Worm (Caenorhabditis elegans) whole organism, young adult: ENCODE measurements around the gene F57G12.2.

Experiments used
- B0261.1 ChIP-seq: sonication (generic microtip); optimal IDR thresholded peaks from 2 replicates; lab custom pipeline; 2016; ENCODE audit warnings: mild to moderate bottlenecking, missing genetic modification characterization, moderate library complexity, missing compliant biosample characterization
- D2030.7 ChIP-seq: fragments of 200-800 bp; sonication (Bioruptor generic); IDR thresholded peaks from 2 replicates; pipeline ENCODE4 v1.3.6; 2022; ENCODE audit warnings: missing genetic modification reagents, missing genetic modification characterization, missing compliant biosample characterization
- F22D6.2 ChIP-seq: sonication (generic microtip); optimal IDR thresholded peaks from 2 replicates; lab custom pipeline; 2016; ENCODE audit warnings: mild to moderate bottlenecking, missing genetic modification characterization, missing compliant biosample characterization
- F23B12.7 ChIP-seq: sonication (generic microtip); optimal IDR thresholded peaks from 2 replicates; lab custom pipeline; 2017; ENCODE audit warnings: missing genetic modification characterization, mild to moderate bottlenecking, missing compliant biosample characterization, antibody characterized with exemption, moderate library complexity; ENCODE audit not compliant: insufficient read depth
- F39B2.1 ChIP-seq: fragments of 200-800 bp; sonication (Bioruptor generic); IDR thresholded peaks from 2 replicates; pipeline ENCODE4 v1.3.6; 2022; ENCODE audit warnings: missing genetic modification reagents, missing genetic modification characterization, missing compliant biosample characterization
- F52B5.7 ChIP-seq: sonication (generic microtip); optimal IDR thresholded peaks from 2 replicates; lab custom pipeline; 2016; ENCODE audit warnings: mild to moderate bottlenecking, missing genetic modification characterization, missing compliant biosample characterization
- F57A8.1 ChIP-seq: fragments of 200-800 bp; sonication (Bioruptor generic); optimal IDR thresholded peaks from 2 replicates; lab custom pipeline; 2018; ENCODE audit warnings: mild to moderate bottlenecking, missing genetic modification characterization, moderate library complexity, missing compliant biosample characterization
- K11D2.4 ChIP-seq: fragments of 200-800 bp; sonication (Bioruptor generic); IDR thresholded peaks from 2 replicates; pipeline ENCODE4 v1.3.6; 2022; ENCODE audit warnings: missing genetic modification reagents, missing genetic modification characterization, missing compliant biosample characterization
- T26A5.8 ChIP-seq: sonication (generic microtip); optimal IDR thresholded peaks from 2 replicates; lab custom pipeline; 2016; ENCODE audit warnings: missing genetic modification characterization, missing compliant biosample characterization
- Y53G8AR.9 ChIP-seq: fragments of 200-800 bp; sonication (Bioruptor generic); conservative IDR thresholded peaks from 2 replicates; pipeline ENCODE4 v1.3.6; 2022; ENCODE audit warnings: missing genetic modification reagents, missing genetic modification characterization, missing compliant biosample characterization
- Y56A3A.18 ChIP-seq: fragments of 200-800 bp; sonication (Bioruptor generic); IDR thresholded peaks from 2 replicates; pipeline ENCODE4 v1.3.6; 2022; ENCODE audit warnings: missing genetic modification reagents, missing genetic modification characterization, missing compliant biosample characterization
- akir-1 ChIP-seq: fragments of 200-800 bp; sonication (Bioruptor generic); optimal IDR thresholded peaks from 2 replicates; lab custom pipeline; 2018; ENCODE audit warnings: mild to moderate bottlenecking, missing genetic modification characterization, moderate library complexity, missing compliant biosample characterization
- ama-1 ChIP-seq, 3 experiments: fragments of 150-350 bp in 1 of 3; sonication (generic microtip) in 2 of 3; optimal IDR thresholded peaks; 2 replicates each; lab custom pipeline; 2014 to 2018; ENCODE audit warnings: missing biosample characterization in 2 of 3, missing genetic modification characterization in 2 of 3, missing genetic modification reagents in 2 of 3
- aptf-3 ChIP-seq: fragments of 200-800 bp; sonication (Bioruptor generic); IDR thresholded peaks from 2 replicates; pipeline ENCODE4 v1.3.6; 2022; ENCODE audit warnings: missing genetic modification characterization, missing compliant biosample characterization
- atf-7 ChIP-seq: sonication (generic microtip); optimal IDR thresholded peaks from 2 replicates; lab custom pipeline; 2017; ENCODE audit warnings: mild to moderate bottlenecking, missing genetic modification characterization, missing compliant biosample characterization
- athp-1 ChIP-seq: sonication (generic microtip); optimal IDR thresholded peaks from 2 replicates; lab custom pipeline; 2017; ENCODE audit warnings: mild to moderate bottlenecking, missing genetic modification characterization, missing compliant biosample characterization
- attf-3 ChIP-seq: fragments of 200-800 bp; sonication (Bioruptor generic); conservative IDR thresholded peaks from 2 replicates; pipeline ENCODE4 v1.3.6; 2022; ENCODE audit warnings: missing genetic modification reagents, missing genetic modification characterization, missing compliant biosample characterization
- bed-2 ChIP-seq: fragments of 200-800 bp; sonication (Bioruptor generic); IDR thresholded peaks from 2 replicates; pipeline ENCODE4 v1.3.6; 2022; ENCODE audit warnings: missing genetic modification reagents, missing genetic modification characterization, missing compliant biosample characterization
- ceh-100 ChIP-seq: fragments of 200-800 bp; sonication (Bioruptor generic); IDR thresholded peaks from 2 replicates; pipeline ENCODE4 v1.3.6; 2022; ENCODE audit warnings: missing genetic modification reagents, missing genetic modification characterization, missing compliant biosample characterization
- ceh-58 ChIP-seq: fragments of 200-800 bp; sonication (Bioruptor generic); IDR thresholded peaks from 2 replicates; pipeline ENCODE4 v1.3.6; 2022; ENCODE audit warnings: missing genetic modification characterization, missing compliant biosample characterization
- ceh-79 ChIP-seq: sonication (generic microtip); optimal IDR thresholded peaks from 2 replicates; lab custom pipeline; 2017; ENCODE audit warnings: mild to moderate bottlenecking, missing genetic modification characterization, missing compliant biosample characterization
- chd-7 ChIP-seq: sonication (generic microtip); optimal IDR thresholded peaks from 2 replicates; lab custom pipeline; 2016; ENCODE audit warnings: mild to moderate bottlenecking, missing genetic modification characterization, moderate library complexity, missing compliant biosample characterization
- efl-1 ChIP-seq: fragments of 150-350 bp; optimal IDR thresholded peaks from 2 replicates; lab custom pipeline; 2014; ENCODE audit warnings: missing biosample characterization, missing genetic modification reagents, missing genetic modification characterization
- egl-44 ChIP-seq: fragments of 200-800 bp; sonication (Bioruptor generic); IDR thresholded peaks from 2 replicates; pipeline ENCODE4 v1.3.6; 2022; ENCODE audit warnings: missing genetic modification reagents, missing genetic modification characterization, missing compliant biosample characterization
- ets-4 ChIP-seq: fragments of 200-800 bp; sonication (Bioruptor generic); optimal IDR thresholded peaks from 2 replicates; lab custom pipeline; 2018; ENCODE audit warnings: mild to moderate bottlenecking, missing genetic modification characterization, missing compliant biosample characterization
- hlh-26 ChIP-seq: fragments of 200-800 bp; sonication (Bioruptor generic); conservative IDR thresholded peaks from 2 replicates; pipeline ENCODE4 v1.3.6; 2022; ENCODE audit warnings: missing genetic modification reagents, missing genetic modification characterization, missing compliant biosample characterization
- hmg-1.2 ChIP-seq: fragments of 200-800 bp; sonication (Bioruptor generic); IDR thresholded peaks from 2 replicates; pipeline ENCODE4 v1.3.6; 2022; ENCODE audit warnings: missing genetic modification reagents, missing genetic modification characterization, missing compliant biosample characterization
- let-526 ChIP-seq: fragments of 200-800 bp; sonication (Bioruptor generic); IDR thresholded peaks from 2 replicates; pipeline ENCODE4 v1.3.6; 2022; ENCODE audit warnings: missing genetic modification reagents, missing genetic modification characterization, missing compliant biosample characterization
- lin-54 ChIP-seq: fragments of 200-800 bp; sonication (Bioruptor generic); optimal IDR thresholded peaks from 2 replicates; lab custom pipeline; 2018; ENCODE audit warnings: mild to moderate bottlenecking, missing genetic modification characterization, missing compliant biosample characterization
- mel-28 ChIP-seq: sonication (generic microtip); optimal IDR thresholded peaks from 2 replicates; lab custom pipeline; 2016; ENCODE audit warnings: borderline replicate concordance, mild to moderate bottlenecking, missing genetic modification characterization, missing compliant biosample characterization
- nfya-1 ChIP-seq: sonication (generic microtip); optimal IDR thresholded peaks from 2 replicates; lab custom pipeline; 2017; ENCODE audit warnings: antibody characterized with exemption, missing compliant biosample characterization, missing genetic modification characterization, borderline replicate concordance; ENCODE audit not compliant: insufficient read depth
- nfya-2 ChIP-seq: fragments of 200-800 bp; sonication (Bioruptor generic); IDR thresholded peaks from 2 replicates; pipeline ENCODE4 v1.3.6; 2022; ENCODE audit warnings: missing genetic modification reagents, missing genetic modification characterization, missing compliant biosample characterization
- nfyb-1 ChIP-seq: fragments of 200-800 bp; sonication (Bioruptor generic); IDR thresholded peaks from 2 replicates; pipeline ENCODE4 v1.3.6; 2022; ENCODE audit warnings: missing genetic modification reagents, missing genetic modification characterization, missing compliant biosample characterization
- nhr-80 ChIP-seq: sonication (generic microtip); optimal IDR thresholded peaks from 2 replicates; lab custom pipeline; 2016; ENCODE audit warnings: missing genetic modification characterization, missing compliant biosample characterization
- pbrm-1 ChIP-seq: fragments of 200-800 bp; sonication (Bioruptor generic); IDR thresholded peaks from 2 replicates; pipeline ENCODE4 v1.3.6; 2022; ENCODE audit warnings: missing genetic modification reagents, missing genetic modification characterization, missing compliant biosample characterization
- snpc-4 ChIP-seq, 5 experiments: fragments of 150-350 bp in 1 of 5; sonication (generic microtip) in 4 of 5; optimal IDR thresholded peaks; 2 replicates each; lab custom pipeline; 2014 to 2018; ENCODE audit warnings: missing genetic modification characterization in 5 of 5, missing biosample characterization in 3 of 5, antibody characterized with exemption in 2 of 5, mild to moderate bottlenecking in 2 of 5, missing compliant biosample characterization in 2 of 5, missing genotype in 2 of 5, moderate library complexity in 2 of 5, missing genetic modification reagents in 1 of 5
- tbp1 ChIP-seq: fragments of 200-800 bp; sonication (Bioruptor generic); optimal IDR thresholded peaks from 2 replicates; lab custom pipeline; 2018; ENCODE audit warnings: mild to moderate bottlenecking, missing genetic modification characterization, missing compliant biosample characterization
- tlf-1 ChIP-seq: fragments of 200-800 bp; sonication (Bioruptor generic); optimal IDR thresholded peaks from 2 replicates; lab custom pipeline; 2018; ENCODE audit warnings: mild to moderate bottlenecking, missing genetic modification characterization, missing compliant biosample characterization
- unc-62 ChIP-seq: fragments of 150-350 bp; optimal IDR thresholded peaks from 2 replicates; lab custom pipeline; 2014; ENCODE audit warnings: missing biosample characterization, missing genetic modification reagents, missing genetic modification characterization
- ztf-18 ChIP-seq: sonication (generic microtip); optimal IDR thresholded peaks from 2 replicates; lab custom pipeline; 2016; ENCODE audit warnings: missing genotype, mild to moderate bottlenecking, missing genetic modification characterization, missing compliant biosample characterization
- ztf-25 ChIP-seq: fragments of 200-800 bp; sonication (Bioruptor generic); IDR thresholded peaks from 2 replicates; pipeline ENCODE4 v1.3.6; 2022; ENCODE audit warnings: missing genetic modification reagents, missing genetic modification characterization, missing compliant biosample characterization
- ztf-26 ChIP-seq: sonication (generic microtip); optimal IDR thresholded peaks from 2 replicates; lab custom pipeline; 2017; ENCODE audit warnings: missing genetic modification characterization, missing compliant biosample characterization

F57G12.2 gene

ce11 chrX:12174686-12175404 lies 15.0 kb upstream of the F57G12.2 start:
- TF ChIP-seq nhr-80 (tag; lab: Kevin White, UChicago) = peak; percentile 60
- no peak for TF ChIP-seq hmg-1.2 (GFP tag; lab: Robert Waterston, UW)
- TF ChIP-seq, all 124 proteins: peak for 1

ce11 chrX:12173989-12174388 lies 14.1 kb upstream of the F57G12.2 start:
- no peak for TF ChIP-seq ceh-58 (GFP tag; lab: Robert Waterston, UW)
- no peak for TF ChIP-seq ets-4 (GFP tag; lab: Kevin White, UChicago)
- no peak for TF ChIP-seq K11D2.4 (GFP tag; lab: Robert Waterston, UW)
- TF ChIP-seq nfya-1 = no peak
- peak; percentile 32 for TF ChIP-seq nhr-80 (tag; lab: Kevin White, UChicago)
- no peak for TF ChIP-seq ama-1 (optimal IDR thresholded peaks at IDR 0.05; lab: Kevin White, UChicago)
- no peak for TF ChIP-seq ama-1 (GFP tag; optimal IDR thresholded peaks at IDR 0.05; lab: Kevin White, UChicago)
- no peak for TF ChIP-seq snpc-4 (GFP tag; optimal IDR thresholded peaks at IDR 0.05; lab: Kevin White, UChicago)
- no peak for TF ChIP-seq snpc-4 (tag; optimal IDR thresholded peaks at IDR 0.05; lab: Kevin White, UChicago)
- TF ChIP-seq pbrm-1 (GFP tag; lab: Robert Waterston, UW) = no peak
- TF ChIP-seq mel-28 (tag; lab: Kevin White, UChicago) = no peak
- TF ChIP-seq, all 124 proteins: peak for 1

- no peak for TF ChIP-seq ceh-79
- TF ChIP-seq F39B2.1 (GFP tag; lab: Robert Waterston, UW) = no peak
- TF ChIP-seq let-526 = no peak
- TF ChIP-seq F22D6.2 (tag; lab: Kevin White, UChicago) = no peak
- TF ChIP-seq D2030.7 = no peak
- no peak for TF ChIP-seq efl-1 (GFP tag; lab: Kevin White, UChicago)
- peak; percentile 96 for TF ChIP-seq unc-62 (GFP tag; lab: Kevin White, UChicago)
- TF ChIP-seq F57A8.1 (GFP tag; lab: Kevin White, UChicago) = no peak
- no peak for TF ChIP-seq F52B5.7 (tag; lab: Kevin White, UChicago)
- TF ChIP-seq akir-1 (GFP tag; lab: Kevin White, UChicago) = no peak
- no peak for TF ChIP-seq ceh-100 (GFP tag; lab: Robert Waterston, UW)
- TF ChIP-seq B0261.1 (tag; lab: Kevin White, UChicago) = no peak
- TF ChIP-seq nfya-2 = no peak
- no peak for TF ChIP-seq ztf-25 (GFP tag; lab: Robert Waterston, UW)
- peak; percentile 68 for TF ChIP-seq nfyb-1 (GFP tag; lab: Robert Waterston, UW)
- TF ChIP-seq nfya-1 = no peak
- TF ChIP-seq Y56A3A.18 = no peak
- TF ChIP-seq atf-7 (tag; lab: Kevin White, UChicago) = peak; percentile 6
- TF ChIP-seq T26A5.8 = no peak
- no peak for TF ChIP-seq egl-44
- no peak for TF ChIP-seq hlh-26 (GFP tag; lab: Robert Waterston, UW)
- TF ChIP-seq bed-2 = no peak
- peak; percentile 31 for TF ChIP-seq chd-7
- peak; percentile 98 for TF ChIP-seq nhr-80 (tag; lab: Kevin White, UChicago)
- no peak for TF ChIP-seq ztf-18 (tag; lab: Kevin White, UChicago)
- TF ChIP-seq Y53G8AR.9 (GFP tag; lab: Robert Waterston, UW) = no peak
- TF ChIP-seq attf-3 = no peak
- TF ChIP-seq aptf-3 = no peak
- TF ChIP-seq F23B12.7 (tag; lab: Kevin White, UChicago) = no peak
- TF ChIP-seq lin-54 (GFP tag; lab: Kevin White, UChicago) = no peak
- TF ChIP-seq tbp1 (GFP tag; lab: Kevin White, UChicago) = peak; percentile 14
- no peak for TF ChIP-seq athp-1 (tag; lab: Kevin White, UChicago)
- TF ChIP-seq tlf-1 = no peak
- no peak for TF ChIP-seq ztf-26 (tag; lab: Kevin White, UChicago)
- no peak for TF ChIP-seq K11D2.4 (GFP tag; lab: Robert Waterston, UW)
These were observed 12.8 kb upstream of the F57G12.2 start for ce11 chrX:12172482-12173134.
